Fruit fly (Drosophila melanogaster) whole organism, embryonic: ENCODE data around the gene CG44040.

Source experiments
- CG1024 ChIP-seq: fragments of 200-800 bp; sonication (Bioruptor generic); IDR thresholded peaks from 2 replicates; pipeline ENCODE4 v1.3.6; 2022; ENCODE audit warnings: missing biosample characterization, missing genetic modification characterization
- CG14860 ChIP-seq: fragments of 200-800 bp; sonication (Bioruptor generic); IDR thresholded peaks from 3 replicates; pipeline ENCODE4 v1.3.6; 2022; ENCODE audit warnings: missing biosample characterization, missing genetic modification characterization; ENCODE audit not compliant: partially characterized antibody
- CG1602 ChIP-seq: fragments of 200-800 bp; sonication (Bioruptor generic); optimal IDR thresholded peaks from 3 replicates; lab custom pipeline; 2016; ENCODE audit warnings: missing biosample characterization, missing genetic modification characterization
- CG18011 ChIP-seq: fragments of 200-800 bp; sonication (Bioruptor generic); optimal IDR thresholded peaks from 2 replicates; lab custom pipeline; 2017; ENCODE audit warnings: missing biosample characterization, missing genetic modification characterization, mild to moderate bottlenecking, moderate library complexity, missing genotype
- CG2129 ChIP-seq: fragments of 200-800 bp; sonication (Bioruptor generic); IDR thresholded peaks from 2 replicates; pipeline ENCODE4 v1.3.6; 2022; ENCODE audit warnings: missing biosample characterization, missing genetic modification characterization; ENCODE audit not compliant: partially characterized antibody
- CG2678 ChIP-seq: fragments of 200-800 bp; sonication (Bioruptor generic); optimal IDR thresholded peaks from 3 replicates; lab custom pipeline; 2019; ENCODE audit warnings: missing biosample characterization, mild to moderate bottlenecking, missing genetic modification characterization, moderate library complexity
- CG3065 ChIP-seq: fragments of 200-800 bp; sonication (Bioruptor generic); optimal IDR thresholded peaks from 2 replicates; lab custom pipeline; 2016; ENCODE audit warnings: missing biosample characterization, missing genetic modification characterization
- CG3281 ChIP-seq: fragments of 200-800 bp; sonication (Bioruptor generic); optimal IDR thresholded peaks from 3 replicates; lab custom pipeline; 2017; ENCODE audit warnings: missing biosample characterization, mild to moderate bottlenecking, missing genetic modification characterization
- CG34376 ChIP-seq: fragments of 200-800 bp; sonication (Bioruptor generic); optimal IDR thresholded peaks from 2 replicates; lab custom pipeline; 2018; ENCODE audit warnings: missing biosample characterization, mild to moderate bottlenecking, missing genetic modification characterization
- CG3995 ChIP-seq: fragments of 200-800 bp; sonication (Bioruptor generic); optimal IDR thresholded peaks from 3 replicates; lab custom pipeline; 2016; ENCODE audit warnings: missing biosample characterization, missing genetic modification characterization
- CG6272 ChIP-seq: fragments of 200-800 bp; sonication (Bioruptor generic); IDR thresholded peaks from 2 replicates; pipeline ENCODE4 v1.3.6; 2022; ENCODE audit warnings: missing biosample characterization, missing genetic modification characterization
- CG7271 ChIP-seq: fragments of 200-800 bp; sonication (Bioruptor generic); optimal IDR thresholded peaks from 2 replicates; lab custom pipeline; 2018; ENCODE audit warnings: missing biosample characterization, mild to moderate bottlenecking, missing genetic modification characterization, moderate library complexity
- CoRest ChIP-seq: fragments of 200-800 bp; sonication (Bioruptor generic); optimal IDR thresholded peaks from 3 replicates; lab custom pipeline; 2018; ENCODE audit warnings: missing biosample characterization, mild to moderate bottlenecking, missing genetic modification characterization, moderate library complexity
- D19B ChIP-seq: fragments of 200-800 bp; sonication (Bioruptor generic); optimal IDR thresholded peaks from 2 replicates; lab custom pipeline; 2017; ENCODE audit warnings: missing biosample characterization, mild to moderate bottlenecking, missing genetic modification characterization
- Dek ChIP-seq: fragments of 200-800 bp; sonication (Bioruptor generic); optimal IDR thresholded peaks from 3 replicates; lab custom pipeline; 2019; ENCODE audit warnings: missing biosample characterization, mild to moderate bottlenecking, missing genetic modification characterization, moderate library complexity
- Doc3 ChIP-seq: fragments of 200-800 bp; sonication (Bioruptor generic); IDR thresholded peaks from 3 replicates; pipeline ENCODE4 v1.3.6; 2022; ENCODE audit warnings: missing biosample characterization, missing genetic modification characterization; ENCODE audit not compliant: partially characterized antibody
- ERR ChIP-seq: fragments of 200-800 bp; sonication (Bioruptor generic); optimal IDR thresholded peaks from 2 replicates; lab custom pipeline; 2016; ENCODE audit warnings: missing biosample characterization, missing genetic modification characterization
- Lhr ChIP-seq: fragments of 200-800 bp; sonication (Bioruptor generic); optimal IDR thresholded peaks from 3 replicates; lab custom pipeline; 2017; ENCODE audit warnings: mild to moderate bottlenecking, missing biosample characterization, missing genetic modification reagents, missing genetic modification characterization
- Lim3 ChIP-seq: fragments of 200-800 bp; sonication (Bioruptor generic); IDR thresholded peaks from 2 replicates; pipeline ENCODE4 v1.3.6; 2022; ENCODE audit warnings: missing biosample characterization, missing genetic modification characterization
- MBD-R2 ChIP-seq: fragments of 200-800 bp; sonication (Bioruptor generic); IDR thresholded peaks from 2 replicates; pipeline ENCODE4 v1.3.6; 2022; ENCODE audit warnings: missing biosample characterization, missing genetic modification characterization
- Mrtf ChIP-seq: fragments of 200-800 bp; sonication (Bioruptor generic); IDR thresholded peaks from 3 replicates; pipeline ENCODE4 v1.3.6; 2022; ENCODE audit warnings: missing biosample characterization, missing genetic modification characterization
- NFAT ChIP-seq: fragments of 200-800 bp; sonication (Bioruptor generic); IDR thresholded peaks from 2 replicates; pipeline ENCODE4 v1.3.6; 2022; ENCODE audit warnings: missing biosample characterization, missing genetic modification characterization
- Nf-YB ChIP-seq: fragments of 200-800 bp; sonication (Bioruptor generic); optimal IDR thresholded peaks from 3 replicates; lab custom pipeline; 2019; ENCODE audit warnings: missing biosample characterization, mild to moderate bottlenecking, missing genetic modification characterization, moderate library complexity
- PHDP ChIP-seq: fragments of 200-800 bp; sonication (Bioruptor generic); optimal IDR thresholded peaks from 3 replicates; lab custom pipeline; 2018; ENCODE audit warnings: missing biosample characterization, mild to moderate bottlenecking, missing genetic modification characterization, moderate library complexity
- Ravus ChIP-seq: fragments of 200-800 bp; sonication (Bioruptor generic); IDR thresholded peaks from 2 replicates; pipeline ENCODE4 v1.3.6; 2022; ENCODE audit warnings: missing biosample characterization, missing genetic modification characterization
- YL-1 ChIP-seq: fragments of 200-800 bp; sonication (Bioruptor generic); optimal IDR thresholded peaks from 3 replicates; lab custom pipeline; 2017; ENCODE audit warnings: missing biosample characterization, mild to moderate bottlenecking, missing genetic modification characterization
- ab ChIP-seq: fragments of 200-800 bp; sonication (Bioruptor generic); optimal IDR thresholded peaks from 2 replicates; lab custom pipeline; 2016; ENCODE audit warnings: missing biosample characterization, missing genetic modification characterization
- abd-A ChIP-seq: fragments of 200-800 bp; sonication (Bioruptor generic); optimal IDR thresholded peaks from 3 replicates; lab custom pipeline; 2019; ENCODE audit warnings: missing biosample characterization, mild to moderate bottlenecking, missing genetic modification characterization, moderate library complexity
- az2 ChIP-seq: fragments of 200-800 bp; sonication (Bioruptor generic); optimal IDR thresholded peaks from 3 replicates; lab custom pipeline; 2016; ENCODE audit warnings: missing biosample characterization, missing genetic modification characterization
- bab2 ChIP-seq: fragments of 200-800 bp; sonication (Bioruptor generic); optimal IDR thresholded peaks from 2 replicates; lab custom pipeline; 2016; ENCODE audit warnings: missing biosample characterization, missing genetic modification characterization
- cad ChIP-seq: fragments of >200 bp; optimal IDR thresholded peaks from 2 replicates; lab custom pipeline; 2017; ENCODE audit warnings: missing biosample characterization, missing genetic modification characterization
- corto ChIP-seq: fragments of 200-800 bp; sonication (Bioruptor generic); optimal IDR thresholded peaks from 2 replicates; lab custom pipeline; 2016; ENCODE audit warnings: missing biosample characterization, mild to moderate bottlenecking, missing genetic modification characterization, moderate library complexity
- da ChIP-seq: fragments of 200-800 bp; sonication (Bioruptor generic); optimal IDR thresholded peaks from 2 replicates; lab custom pipeline; 2016; ENCODE audit warnings: missing biosample characterization, missing genetic modification characterization
- disco-r ChIP-seq: fragments of 200-800 bp; sonication (Bioruptor generic); optimal IDR thresholded peaks from 2 replicates; lab custom pipeline; 2016; ENCODE audit warnings: missing biosample characterization, missing genetic modification characterization
- fd102C ChIP-seq: fragments of 200-800 bp; sonication (Bioruptor generic); optimal IDR thresholded peaks from 2 replicates; lab custom pipeline; 2018; ENCODE audit warnings: missing biosample characterization, mild to moderate bottlenecking, missing genetic modification characterization, moderate library complexity
- gcm ChIP-seq: fragments of 200-800 bp; sonication (Bioruptor generic); optimal IDR thresholded peaks from 2 replicates; lab custom pipeline; 2019; ENCODE audit warnings: missing biosample characterization, mild to moderate bottlenecking, missing genetic modification characterization, moderate library complexity
- gsb-n ChIP-seq: fragments of 200-800 bp; sonication (Bioruptor generic); optimal IDR thresholded peaks from 3 replicates; lab custom pipeline; 2018; ENCODE audit warnings: missing biosample characterization, mild to moderate bottlenecking, missing genetic modification characterization
- ham ChIP-seq: fragments of 200-800 bp; sonication (Bioruptor generic); IDR thresholded peaks from 2 replicates; pipeline ENCODE4 v1.3.6; 2022; ENCODE audit warnings: missing biosample characterization, missing genetic modification characterization
- kah ChIP-seq: fragments of 200-800 bp; sonication (Bioruptor generic); optimal IDR thresholded peaks from 2 replicates; lab custom pipeline; 2018; ENCODE audit warnings: missing biosample characterization, mild to moderate bottlenecking, missing genetic modification characterization
- kni ChIP-seq: fragments of 200-800 bp; sonication (Bioruptor generic); optimal IDR thresholded peaks from 3 replicates; lab custom pipeline; 2017; ENCODE audit warnings: mild to moderate bottlenecking, missing biosample characterization, missing genetic modification reagents, missing genetic modification characterization
- nerfin-2 ChIP-seq: fragments of 200-800 bp; sonication (Bioruptor generic); IDR thresholded peaks from 2 replicates; pipeline ENCODE4 v1.3.6; 2022; ENCODE audit warnings: missing biosample characterization, missing genetic modification characterization; ENCODE audit not compliant: partially characterized antibody
- nom ChIP-seq: fragments of 200-800 bp; sonication (Bioruptor generic); optimal IDR thresholded peaks from 2 replicates; lab custom pipeline; 2017; ENCODE audit warnings: missing biosample characterization, missing genetic modification characterization, mild to moderate bottlenecking, moderate library complexity, missing genetic modification reagents
- pho ChIP-seq: fragments of 200-800 bp; sonication (Bioruptor generic); optimal IDR thresholded peaks from 2 replicates; lab custom pipeline; 2016; ENCODE audit warnings: missing biosample characterization, missing genetic modification characterization
- shn ChIP-seq: fragments of 200-800 bp; sonication (Bioruptor generic); optimal IDR thresholded peaks from 3 replicates; lab custom pipeline; 2016; ENCODE audit warnings: missing biosample characterization, missing genetic modification characterization
- unpg ChIP-seq: fragments of 200-800 bp; sonication (Bioruptor generic); optimal IDR thresholded peaks from 3 replicates; lab custom pipeline; 2018; ENCODE audit warnings: missing biosample characterization, mild to moderate bottlenecking, missing genetic modification characterization, moderate library complexity
- wek ChIP-seq: fragments of 200-800 bp; sonication (Bioruptor generic); optimal IDR thresholded peaks from 3 replicates; lab custom pipeline; 2018; ENCODE audit warnings: missing biosample characterization, mild to moderate bottlenecking, missing genetic modification characterization, moderate library complexity
- wor ChIP-seq: fragments of 200-800 bp; sonication (Bioruptor generic); IDR thresholded peaks from 2 replicates; pipeline ENCODE4 v1.3.6; 2022; ENCODE audit warnings: missing biosample characterization, missing genetic modification characterization
- zf30C ChIP-seq: fragments of 200-800 bp; sonication (Bioruptor generic); optimal IDR thresholded peaks from 3 replicates; lab custom pipeline; 2018; ENCODE audit warnings: missing biosample characterization, mild to moderate bottlenecking, missing genetic modification characterization
- zfh2 ChIP-seq: fragments of 200-800 bp; sonication (Bioruptor generic); optimal IDR thresholded peaks from 2 replicates; lab custom pipeline; 2016; ENCODE audit warnings: missing biosample characterization, missing genetic modification characterization

The CG44040 gene

DNA sequence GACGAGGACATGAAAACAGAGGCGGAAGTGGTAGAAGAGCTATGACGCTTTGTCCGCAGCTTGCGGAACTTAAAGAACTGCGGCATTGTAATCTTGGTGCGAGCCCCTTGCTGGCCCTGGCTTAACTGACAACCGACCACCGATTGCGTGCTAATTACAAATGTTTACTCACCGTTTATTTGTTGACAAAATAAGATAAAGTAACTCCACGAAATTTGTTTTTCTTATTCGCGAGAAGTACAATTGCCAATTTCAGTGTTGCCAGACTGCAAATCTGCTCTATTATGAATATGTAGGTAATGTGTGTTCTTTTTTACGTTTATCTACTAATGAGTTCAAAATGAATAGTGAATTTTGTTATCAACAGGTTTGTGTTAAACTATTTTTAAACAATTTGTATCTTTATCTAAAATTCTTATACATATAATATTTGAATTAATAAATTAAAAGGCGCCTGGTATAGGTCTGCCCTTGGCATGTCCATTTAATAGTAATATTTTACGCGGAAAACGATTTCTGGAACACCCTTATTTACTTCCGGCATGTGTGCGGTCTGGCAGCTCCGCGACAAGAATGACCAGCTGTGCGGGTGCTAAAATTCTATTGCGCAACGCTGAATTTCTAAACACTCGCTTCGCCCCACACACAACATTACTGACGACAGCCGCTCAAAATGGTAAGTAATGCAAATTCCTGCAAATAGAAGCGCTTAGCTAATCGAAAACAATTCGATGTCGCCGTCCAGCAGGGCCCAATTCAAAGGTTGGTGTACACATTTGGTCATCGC is 36.7 kb downstream of the CG44040 start, which contains the start of the genes Atg4b and Hibch:
Gene Atg4b (minus strand): TSS at position 280 of the 787 bp plus-strand sequence.
Gene Hibch (plus strand): TSS at position 585 of the 787 bp plus-strand sequence.
- TF ChIP-seq CG3995 (GFP tag; lab: Kevin White, UChicago): peak; percentile 57
- peak; percentile 18; the same call in 1 of the 2 replicates for TF ChIP-seq wor (GFP tag; lab: Robert Waterston, UW)
- TF ChIP-seq bab2 (GFP tag; lab: Kevin White, UChicago): no peak
- no peak for TF ChIP-seq CG2129
- peak; percentile 43 for TF ChIP-seq Lhr (GFP tag; lab: Kevin White, UChicago)
- TF ChIP-seq Doc3: no peak
- TF ChIP-seq corto (GFP tag; lab: Kevin White, UChicago): no peak
- TF ChIP-seq pho (GFP tag; lab: Kevin White, UChicago): peak; percentile 46
- peak; percentile 69 for TF ChIP-seq zfh2 (GFP tag; lab: Kevin White, UChicago)
- no peak for TF ChIP-seq CG14860 (GFP tag; lab: Robert Waterston, UW)
- TF ChIP-seq wek (GFP tag; lab: Kevin White, UChicago): peak; percentile 79
- no peak for TF ChIP-seq disco-r (GFP tag; lab: Kevin White, UChicago)
- TF ChIP-seq CG6272: peak; percentile 77
- TF ChIP-seq az2 (GFP tag; lab: Kevin White, UChicago): peak; percentile 82
- TF ChIP-seq CG3281 (GFP tag; lab: Kevin White, UChicago): peak; percentile 88
- 0 out of 2 replicates have a peak, but pooled peaks have one; percentile 25 for TF ChIP-seq Lim3
- peak; percentile 84 for TF ChIP-seq gcm (GFP tag; lab: Kevin White, UChicago)
- TF ChIP-seq kni (GFP tag; lab: Kevin White, UChicago): peak; percentile 77
- TF ChIP-seq nerfin-2 (GFP tag; lab: Robert Waterston, UW): no peak
- TF ChIP-seq ham (GFP tag; lab: Robert Waterston, UW): no peak
- TF ChIP-seq NFAT (GFP tag; lab: Robert Waterston, UW): peak; percentile 82
- TF ChIP-seq Dek: no peak
- no peak for TF ChIP-seq ab (GFP tag; lab: Kevin White, UChicago)
- no peak for TF ChIP-seq da (GFP tag; lab: Kevin White, UChicago)
- no peak for TF ChIP-seq zf30C (GFP tag; lab: Kevin White, UChicago)
- peak; percentile 93 for TF ChIP-seq CG2678 (tag; lab: Kevin White, UChicago)
- peak; percentile 93 for TF ChIP-seq CoRest
- TF ChIP-seq D19B (GFP tag; lab: Kevin White, UChicago): peak; percentile 78
- peak; percentile 80 for TF ChIP-seq unpg (GFP tag; lab: Kevin White, UChicago)
- TF ChIP-seq CG1602 (GFP tag; lab: Kevin White, UChicago): peak; percentile 82
- no peak for TF ChIP-seq gsb-n
- TF ChIP-seq Nf-YB (GFP tag; lab: Kevin White, UChicago): peak; percentile 67
- TF ChIP-seq nom: peak; percentile 75
- TF ChIP-seq abd-A (tag; lab: Kevin White, UChicago): no peak
- no peak for TF ChIP-seq shn (GFP tag; lab: Kevin White, UChicago)
- no peak for TF ChIP-seq ERR (GFP tag; lab: Kevin White, UChicago)
- TF ChIP-seq YL-1 (GFP tag; lab: Kevin White, UChicago): peak; percentile 94
- TF ChIP-seq PHDP: peak; percentile 82
- peak; percentile 58 for TF ChIP-seq CG18011
- 0 out of 2 replicates have a peak, but pooled peaks have one; percentile 13 for TF ChIP-seq Ravus (GFP tag; lab: Robert Waterston, UW)
- TF ChIP-seq Mrtf (GFP tag; lab: Robert Waterston, UW): peak; percentile 73
- no peak for TF ChIP-seq CG7271
- TF ChIP-seq CG3065: peak; percentile 53
- peak; percentile 65 for TF ChIP-seq kah (GFP tag; lab: Kevin White, UChicago)
- TF ChIP-seq CG34376 (GFP tag; lab: Kevin White, UChicago): peak; percentile 82
- peak; percentile 87 for TF ChIP-seq MBD-R2 (GFP tag; lab: Robert Waterston, UW)
- TF ChIP-seq CG1024 (GFP tag; lab: Robert Waterston, UW): no peak
- no peak for TF ChIP-seq cad (GFP tag; lab: Kevin White, UChicago)
- no peak for TF ChIP-seq fd102C (GFP tag; lab: Kevin White, UChicago)
